Fruit fly (Drosophila melanogaster) whole organism, adult: ENCODE results near the gene Tbc1d15-17.

Experiments
- CG11617 ChIP-seq: fragments of 200-800 bp; sonication (Bioruptor generic); optimal IDR thresholded peaks from 2 replicates; lab custom pipeline; 2017; ENCODE audit warnings: mild to moderate bottlenecking, missing biosample characterization, missing genetic modification reagents, missing genetic modification characterization
- CG12768 ChIP-seq: fragments of 200-800 bp; sonication (Bioruptor generic); optimal IDR thresholded peaks from 2 replicates; lab custom pipeline; 2017; ENCODE audit warnings: missing biosample characterization, missing genetic modification characterization, mild to moderate bottlenecking, moderate library complexity, missing genetic modification reagents
- CG14711 ChIP-seq: fragments of 200-800 bp; sonication (Bioruptor generic); optimal IDR thresholded peaks from 2 replicates; lab custom pipeline; 2018; ENCODE audit warnings: missing biosample characterization, mild to moderate bottlenecking, missing genetic modification characterization, moderate library complexity
- CG1620 ChIP-seq: fragments of 200-800 bp; sonication (Bioruptor generic); optimal IDR thresholded peaks from 2 replicates; lab custom pipeline; 2016; ENCODE audit warnings: missing biosample characterization, missing genetic modification characterization
- CG33017 ChIP-seq: fragments of 200-800 bp; sonication (Bioruptor generic); optimal IDR thresholded peaks from 2 replicates; lab custom pipeline; 2018; ENCODE audit warnings: missing biosample characterization, mild to moderate bottlenecking, missing genetic modification characterization, moderate library complexity
- CG5204 ChIP-seq: fragments of 200-800 bp; sonication (Bioruptor generic); optimal IDR thresholded peaks from 2 replicates; lab custom pipeline; 2016; ENCODE audit warnings: missing biosample characterization, missing genetic modification characterization
- CG7045 ChIP-seq: fragments of 200-800 bp; sonication (Bioruptor generic); optimal IDR thresholded peaks from 2 replicates; lab custom pipeline; 2017; ENCODE audit warnings: missing biosample characterization, mild to moderate bottlenecking, missing genetic modification characterization
- CG7101 ChIP-seq: fragments of 200-800 bp; sonication (Bioruptor generic); optimal IDR thresholded peaks from 2 replicates; lab custom pipeline; 2018; ENCODE audit warnings: missing biosample characterization, mild to moderate bottlenecking, missing genetic modification characterization, moderate library complexity
- Clk ChIP-seq: fragments of 200-800 bp; sonication (Bioruptor generic); optimal IDR thresholded peaks from 2 replicates; lab custom pipeline; 2017; ENCODE audit warnings: missing biosample characterization, missing genetic modification characterization
- Crg-1 ChIP-seq: fragments of 200-800 bp; sonication (Bioruptor generic); optimal IDR thresholded peaks from 2 replicates; lab custom pipeline; 2016; ENCODE audit warnings: missing biosample characterization, missing genetic modification characterization
- Hr96 ChIP-seq: fragments of 200-800 bp; sonication (Bioruptor generic); optimal IDR thresholded peaks from 2 replicates; lab custom pipeline; 2016; ENCODE audit warnings: missing biosample characterization, missing genetic modification characterization
- Mnt ChIP-seq: fragments of 200-800 bp; sonication (Bioruptor generic); optimal IDR thresholded peaks from 2 replicates; lab custom pipeline; 2016; ENCODE audit warnings: missing biosample characterization, mild to moderate bottlenecking, missing genetic modification characterization
- bab1 ChIP-seq: fragments of 200-800 bp; sonication (Bioruptor generic); optimal IDR thresholded peaks from 3 replicates; lab custom pipeline; 2019; ENCODE audit warnings: missing biosample characterization, mild to moderate bottlenecking, missing genetic modification characterization, moderate library complexity
- cic ChIP-seq: fragments of 200-800 bp; sonication (Bioruptor generic); optimal IDR thresholded peaks from 2 replicates; lab custom pipeline; 2017; ENCODE audit warnings: missing biosample characterization, mild to moderate bottlenecking, missing genetic modification characterization, moderate library complexity
- cnc ChIP-seq, 2 experiments: fragments of >200 bp; optimal IDR thresholded peaks; 2 replicates each; lab custom pipeline; 2017
- kay ChIP-seq: fragments of 200-800 bp; sonication (Bioruptor generic); peaks from one replicate; lab custom pipeline; 2016; ENCODE audit warnings: missing biosample characterization, missing genetic modification characterization, borderline replicate concordance
- ovo ChIP-seq: fragments of 200-800 bp; sonication (Bioruptor generic); optimal IDR thresholded peaks from 2 replicates; lab custom pipeline; 2016; ENCODE audit warnings: missing biosample characterization, missing genetic modification characterization
- pad ChIP-seq: fragments of 200-800 bp; sonication (Bioruptor generic); optimal IDR thresholded peaks from 3 replicates; lab custom pipeline; 2017; ENCODE audit warnings: missing biosample characterization, missing genetic modification characterization, mild to moderate bottlenecking, moderate library complexity, missing genetic modification reagents
- tj ChIP-seq: fragments of 200-800 bp; sonication (Bioruptor generic); optimal IDR thresholded peaks from 3 replicates; lab custom pipeline; 2017; ENCODE audit warnings: missing biosample characterization, mild to moderate bottlenecking, missing genetic modification characterization, moderate library complexity
- toe ChIP-seq: fragments of 200-800 bp; sonication (Bioruptor generic); optimal IDR thresholded peaks from 2 replicates; lab custom pipeline; 2016; ENCODE audit warnings: missing biosample characterization, missing genetic modification characterization

Tbc1d15-17 gene

DNA sequence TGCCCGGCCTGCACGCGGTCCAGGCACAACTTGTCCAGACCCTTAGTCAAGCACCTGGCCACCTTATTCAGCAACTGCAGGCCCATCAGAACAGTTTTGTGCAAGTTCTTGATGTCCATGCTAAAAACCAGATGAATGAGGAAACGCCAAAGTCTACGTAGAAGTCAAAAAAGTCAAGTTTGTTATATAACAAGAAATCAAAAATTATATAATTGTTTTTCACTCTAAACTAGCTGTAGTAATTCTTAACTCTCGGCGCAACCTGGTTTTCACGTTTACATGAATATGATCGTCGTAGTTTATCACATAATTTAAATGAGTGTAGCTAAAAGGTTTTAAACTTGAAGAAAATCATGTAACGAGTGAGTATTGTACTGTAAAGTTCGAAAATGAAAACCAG lies 2.4 kb upstream of the Tbc1d15-17 start:
- TF ChIP-seq CG5204 (GFP tag; lab: Kevin White, UChicago) (no peak), bab1 (GFP tag; lab: Kevin White, UChicago) (no peak), cic (GFP tag; lab: Kevin White, UChicago) (no peak), CG7101 (tag; lab: Kevin White, UChicago) (no peak), ovo (GFP tag; lab: Kevin White, UChicago) (no peak), toe (no peak), CG33017 (tag; lab: Kevin White, UChicago) (no peak), CG14711 (tag; lab: Kevin White, UChicago) (no peak), Clk (no peak), kay (GFP tag; lab: Kevin White, UChicago) (no peak), CG12768 (no peak), CG1620 (GFP tag; lab: Kevin White, UChicago) (no peak), Mnt (GFP tag; lab: Kevin White, UChicago) (no peak)

DNA sequence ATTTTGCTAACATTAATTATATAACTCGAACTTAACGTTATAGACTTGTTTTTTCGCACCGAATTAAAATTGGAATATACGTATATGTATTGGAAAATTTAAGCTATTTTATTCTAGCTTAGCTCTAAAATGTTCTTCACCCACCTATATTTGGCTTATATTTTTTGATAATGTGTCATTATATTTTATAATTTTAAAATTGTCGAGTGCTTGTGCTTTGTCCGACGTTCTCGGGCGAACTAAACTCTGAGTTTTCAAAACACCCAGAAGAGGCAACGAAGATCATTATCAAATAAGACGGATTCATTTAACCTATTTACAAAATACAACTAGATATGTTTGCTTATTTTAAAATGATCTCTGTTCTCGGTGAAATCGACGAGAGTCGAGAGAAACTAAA lies 423 bp upstream of the Tbc1d15-17 start:
- no peak for TF ChIP-seq bab1 (GFP tag; lab: Kevin White, UChicago)
- TF ChIP-seq CG7045 (GFP tag; lab: Kevin White, UChicago), result no peak
- no peak for TF ChIP-seq cnc (optimal IDR thresholded peaks at IDR 0.05; lab: Kevin White, UChicago)
- no peak for TF ChIP-seq cic (GFP tag; lab: Kevin White, UChicago)
- TF ChIP-seq tj, result no peak
- no peak for TF ChIP-seq toe
- no peak for TF ChIP-seq CG12768
- TF ChIP-seq Clk, result no peak
- TF ChIP-seq ovo (GFP tag; lab: Kevin White, UChicago), result no peak
- peak; percentile 43 for TF ChIP-seq CG11617 (GFP tag; lab: Kevin White, UChicago)
- no peak for TF ChIP-seq Hr96 (GFP tag; lab: Kevin White, UChicago)
- TF ChIP-seq CG14711 (tag; lab: Kevin White, UChicago), result no peak
- TF ChIP-seq CG33017 (tag; lab: Kevin White, UChicago), result no peak
- TF ChIP-seq kay (GFP tag; lab: Kevin White, UChicago), result peak; percentile 97
- no peak for TF ChIP-seq pad (GFP tag; lab: Kevin White, UChicago)

DNA sequence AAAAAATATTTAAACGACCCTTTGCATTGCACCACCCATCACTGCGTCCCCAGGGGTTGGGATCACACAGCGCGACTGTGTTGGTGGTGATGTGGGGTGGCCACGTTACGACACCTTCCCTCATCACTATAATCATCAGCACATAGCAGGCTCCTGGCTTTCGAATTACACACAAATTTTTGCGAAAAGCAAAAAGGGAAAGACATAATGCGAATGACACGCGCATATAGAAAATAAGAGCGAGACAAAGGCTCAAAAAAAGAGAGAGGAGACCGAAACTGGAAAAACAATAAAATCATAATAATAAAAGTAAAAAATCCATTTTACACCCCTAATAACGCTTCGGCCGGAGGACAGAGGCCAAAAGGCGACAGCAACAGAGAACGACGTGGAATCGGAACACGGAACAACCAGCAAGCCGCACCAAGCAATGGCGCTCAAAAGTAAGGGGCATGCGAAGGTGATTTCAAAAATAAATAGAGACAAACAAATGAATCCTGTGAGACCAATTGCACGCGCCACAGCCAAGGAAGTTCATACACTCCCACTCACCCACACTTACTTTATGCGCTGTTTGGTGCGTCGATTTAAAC lies 12.6 kb downstream of the Tbc1d15-17 start:
- TF ChIP-seq cnc (optimal IDR thresholded peaks at IDR 0.05; lab: Kevin White, UChicago) (no peak), CG14711 (tag; lab: Kevin White, UChicago) (no peak), Mnt (GFP tag; lab: Kevin White, UChicago) (no peak), CG7101 (tag; lab: Kevin White, UChicago) (no peak), CG12768 (no peak), Hr96 (GFP tag; lab: Kevin White, UChicago) (no peak), ovo (GFP tag; lab: Kevin White, UChicago) (no peak), toe (no peak), cic (GFP tag; lab: Kevin White, UChicago) (no peak), CG1620 (GFP tag; lab: Kevin White, UChicago) (no peak), tj (no peak), Clk (no peak), CG33017 (tag; lab: Kevin White, UChicago) (no peak), CG7045 (GFP tag; lab: Kevin White, UChicago) (no peak), kay (GFP tag; lab: Kevin White, UChicago) (no peak), CG5204 (GFP tag; lab: Kevin White, UChicago) (no peak), pad (GFP tag; lab: Kevin White, UChicago) (no peak), Crg-1 (no peak), bab1 (GFP tag; lab: Kevin White, UChicago) (no peak), CG11617 (GFP tag; lab: Kevin White, UChicago) (no peak)

DNA sequence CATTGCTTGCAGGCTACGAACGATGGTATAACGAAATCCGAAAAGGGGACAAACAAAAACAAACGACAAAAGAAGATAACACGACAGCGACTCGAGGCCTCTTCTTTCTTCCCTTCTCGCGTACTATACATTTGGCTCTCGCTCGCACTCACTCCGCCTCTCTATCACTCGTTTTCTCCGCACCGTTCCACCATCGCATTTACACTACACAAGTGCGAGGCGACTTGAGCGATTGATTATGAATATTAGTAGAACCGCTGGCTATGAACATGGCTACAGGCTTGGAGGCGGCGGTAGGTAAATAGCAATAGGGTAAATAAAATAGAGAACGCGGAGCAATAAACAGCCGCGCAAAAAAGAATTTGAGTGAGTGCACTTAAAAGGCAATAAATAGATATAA lies 13.5 kb downstream of the Tbc1d15-17 start:
- no peak for TF ChIP-seq CG1620 (GFP tag; lab: Kevin White, UChicago)
- peak; percentile 10 for TF ChIP-seq CG14711 (tag; lab: Kevin White, UChicago)
- TF ChIP-seq pad (GFP tag; lab: Kevin White, UChicago), result peak; percentile 44
- TF ChIP-seq CG5204 (GFP tag; lab: Kevin White, UChicago), result no peak
- TF ChIP-seq CG12768, result peak; percentile 74
- TF ChIP-seq CG33017 (tag; lab: Kevin White, UChicago), result peak; percentile 51
- peak; percentile 64 for TF ChIP-seq CG7045 (GFP tag; lab: Kevin White, UChicago)
- TF ChIP-seq bab1 (GFP tag; lab: Kevin White, UChicago), result no peak
- TF ChIP-seq tj, result no peak
- peak; percentile 92 for TF ChIP-seq cic (GFP tag; lab: Kevin White, UChicago)
- TF ChIP-seq Mnt (GFP tag; lab: Kevin White, UChicago), result peak; percentile 62
- peak; percentile 90 for TF ChIP-seq kay (GFP tag; lab: Kevin White, UChicago)
- TF ChIP-seq ovo (GFP tag; lab: Kevin White, UChicago), result peak; percentile 69
- peak; percentile 72 for TF ChIP-seq CG7101 (tag; lab: Kevin White, UChicago)
- peak; percentile 68 for TF ChIP-seq CG11617 (GFP tag; lab: Kevin White, UChicago)
- peak; percentile 83 for TF ChIP-seq Crg-1
- TF ChIP-seq cnc (optimal IDR thresholded peaks at IDR 0.05; lab: Kevin White, UChicago), result no peak
- TF ChIP-seq Clk, result peak; percentile 52
- TF ChIP-seq Hr96 (GFP tag; lab: Kevin White, UChicago), result no peak
- no peak for TF ChIP-seq toe

DNA sequence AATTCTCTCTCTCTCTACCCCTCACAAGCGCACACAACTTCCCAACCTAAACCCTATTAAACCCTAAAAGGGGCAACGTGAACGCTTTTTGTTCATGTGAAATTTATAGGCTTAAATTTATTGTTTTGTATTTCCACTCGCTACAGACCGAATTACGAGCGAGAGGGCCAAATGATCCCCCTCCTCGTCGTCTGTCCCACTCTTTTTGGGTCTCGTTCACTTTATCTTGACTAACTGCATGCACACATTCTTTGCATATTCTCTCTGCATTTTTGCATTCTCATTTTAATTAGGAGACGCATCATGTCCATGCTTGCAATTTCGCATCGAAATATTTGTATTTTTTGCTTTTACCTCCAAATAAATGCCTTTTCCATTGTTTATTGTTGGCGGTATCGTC lies 14.2 kb downstream of the Tbc1d15-17 start:
- TF ChIP-seq CG7101 (tag; lab: Kevin White, UChicago), result no peak

DNA sequence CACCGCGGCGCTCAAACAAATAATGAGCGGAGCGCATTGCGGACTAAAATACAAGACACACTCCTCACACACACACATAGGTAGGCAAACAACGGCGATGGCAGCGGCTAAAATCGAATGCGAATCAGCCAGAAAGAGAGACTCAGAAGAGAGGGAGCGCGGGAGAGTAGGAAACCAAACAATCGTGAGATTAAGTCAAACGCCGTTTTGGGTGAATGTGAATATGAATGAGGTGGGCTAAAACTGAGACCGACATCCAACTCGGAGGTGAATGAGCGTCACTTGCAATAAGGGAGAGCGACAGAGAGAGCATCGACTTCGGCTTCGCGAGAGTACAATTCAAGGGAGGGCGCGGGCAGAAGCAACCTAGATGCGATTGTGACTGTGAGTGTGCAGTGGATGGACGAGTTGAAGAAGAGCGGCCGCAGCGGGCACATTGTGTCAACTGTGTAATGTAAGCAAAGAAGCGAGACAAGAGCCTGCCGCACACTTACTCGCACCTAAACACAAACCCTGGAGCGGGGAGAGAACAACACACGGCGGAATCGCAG lies 15.0 kb downstream of the Tbc1d15-17 start:
- TF ChIP-seq CG33017 (tag; lab: Kevin White, UChicago) (no peak), CG5204 (GFP tag; lab: Kevin White, UChicago) (no peak), kay (GFP tag; lab: Kevin White, UChicago) (no peak), toe (no peak), cic (GFP tag; lab: Kevin White, UChicago) (peak; percentile 83), Clk (no peak), Hr96 (GFP tag; lab: Kevin White, UChicago) (peak; percentile 42), CG11617 (GFP tag; lab: Kevin White, UChicago) (no peak), CG14711 (tag; lab: Kevin White, UChicago) (no peak), bab1 (GFP tag; lab: Kevin White, UChicago) (peak; percentile 36), CG12768 (peak; percentile 67), CG7045 (GFP tag; lab: Kevin White, UChicago) (peak; percentile 48), Crg-1 (peak; percentile 69), CG7101 (tag; lab: Kevin White, UChicago) (peak; percentile 20), pad (GFP tag; lab: Kevin White, UChicago) (peak; percentile 41), cnc (optimal IDR thresholded peaks at IDR 0.05; lab: Kevin White, UChicago) (no peak), ovo (GFP tag; lab: Kevin White, UChicago) (peak; percentile 51), tj (peak; percentile 32), CG1620 (GFP tag; lab: Kevin White, UChicago) (no peak), Mnt (GFP tag; lab: Kevin White, UChicago) (peak; percentile 37)
